5 worm cellular contexts compared by ENCODE assay signal in the genomic region with DNA sequence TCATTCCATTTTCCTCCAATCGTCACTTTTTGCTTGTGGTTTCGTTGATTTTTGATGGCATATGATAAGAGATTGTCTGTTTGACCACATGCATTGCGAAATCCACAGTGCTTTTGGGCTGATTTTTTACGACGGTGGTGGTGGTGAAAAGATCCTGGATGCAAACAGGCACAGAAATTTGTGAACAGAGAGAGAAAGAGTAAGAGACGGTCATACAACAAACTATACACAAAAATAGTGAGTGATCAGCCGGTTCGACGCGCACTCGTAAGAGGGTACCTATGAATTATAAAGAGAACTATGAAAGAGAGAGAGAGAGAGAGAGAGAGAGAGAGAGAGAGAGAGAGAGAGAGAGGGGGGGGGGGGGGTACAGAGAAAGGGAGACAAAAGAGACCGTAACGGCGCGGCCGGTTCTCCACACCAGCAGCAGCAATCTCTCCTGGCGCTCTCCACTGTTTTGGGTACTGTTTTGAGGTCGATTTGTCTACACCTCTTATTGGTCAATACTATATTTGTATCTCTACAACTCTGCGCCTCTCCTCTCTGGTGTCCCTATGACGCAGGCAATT.
A peak's percentile ranks its signal among the peaks of the same experiment; 100 is the strongest.
TF ChIP-seq lines count a peak whose summit lies in the region.

No protein-coding gene starts in this region.

TF ChIP-seq in whole organism, L1 larva, 84 proteins besides CTCF, POLR2A, EP300 and RAD21 (continues in another document):
- TF ChIP-seq elt-3 (tag; optimal IDR thresholded peaks at IDR 0.05; lab: Kevin White, UChicago) (peak in 5 of 6 experiments; percentile 36 to 92 (median 65)), nhr-19 (GFP tag; conservative IDR thresholded peaks at IDR 0.05; lab: Robert Waterston, UW) (peak; percentile 72), sup-37 (GFP tag; optimal IDR thresholded peaks at IDR 0.05; lab: Kevin White, UChicago) (peak; percentile 56), fkh-4 (tag; optimal IDR thresholded peaks at IDR 0.05; lab: Kevin White, UChicago; ENCODE audit: borderline replicate concordance) (no peak), mep-1 (tag; optimal IDR thresholded peaks at IDR 0.05; lab: Kevin White, UChicago) (no peak), hlh-17 (GFP tag; optimal IDR thresholded peaks at IDR 0.05; lab: Kevin White, UChicago; ENCODE audit: borderline replicate concordance) (no peak), lsy-2 (tag; optimal IDR thresholded peaks at IDR 0.05; lab: Kevin White, UChicago) (peak; percentile 7 to 45), Y116A8C.19 (tag; optimal IDR thresholded peaks at IDR 0.05; lab: Kevin White, UChicago; ENCODE audit: borderline replicate concordance) (no peak), C16A3.4 (tag; optimal IDR thresholded peaks at IDR 0.05; lab: Kevin White, UChicago) (no peak), unc-98 (GFP tag; IDR thresholded peaks at IDR 0.05; lab: Robert Waterston, UW) (no peak), pax-3 (tag; optimal IDR thresholded peaks at IDR 0.05; lab: Kevin White, UChicago) (peak; percentile 36), grh-1 (GFP tag; IDR thresholded peaks at IDR 0.05; lab: Robert Waterston, UW) (peak; percentile 90), dpl-1 (GFP tag; optimal IDR thresholded peaks at IDR 0.05; lab: Kevin White, UChicago) (peak in 2 of 3 experiments; percentile 8 to 15), sox-4 (tag; optimal IDR thresholded peaks at IDR 0.05; lab: Kevin White, UChicago) (no peak), lir-3 (tag; optimal IDR thresholded peaks at IDR 0.05; lab: Kevin White, UChicago; ENCODE audit: poor library complexity) (no peak), snpc-4 (tag; optimal IDR thresholded peaks at IDR 0.05; lab: Kevin White, UChicago) (peak; percentile 1)

TF ChIP-seq in whole organism, L3 larva, 47 proteins besides CTCF, POLR2A, EP300 and RAD21 (continues in another document):
- TF ChIP-seq nhr-43 (tag; optimal IDR thresholded peaks at IDR 0.05; lab: Kevin White, UChicago; ENCODE audit: poor library complexity, severe bottlenecking) = peak; percentile 89
- TF ChIP-seq ceh-28 (tag; optimal IDR thresholded peaks at IDR 0.05; lab: Kevin White, UChicago) = peak; percentile 45
- TF ChIP-seq nhr-23 (tag; optimal IDR thresholded peaks at IDR 0.05; lab: Kevin White, UChicago) = peak; percentile 77
- peak; percentile 25 for TF ChIP-seq pqm-1 (tag; optimal IDR thresholded peaks at IDR 0.05; lab: Kevin White, UChicago)
- TF ChIP-seq nfya-1 (tag; optimal IDR thresholded peaks at IDR 0.05; lab: Kevin White, UChicago; ENCODE audit: insufficient read depth) = peak; percentile 21
- TF ChIP-seq ZK546.5 (tag; optimal IDR thresholded peaks at IDR 0.05; lab: Kevin White, UChicago) = no peak
- TF ChIP-seq R02D3.7 (tag; optimal IDR thresholded peaks at IDR 0.05; lab: Kevin White, UChicago) = peak; percentile 6
- peak; percentile 82 for TF ChIP-seq jun-1 (tag; optimal IDR thresholded peaks at IDR 0.05; lab: Kevin White, UChicago)
- TF ChIP-seq mml-1 (tag; optimal IDR thresholded peaks at IDR 0.05; lab: Kevin White, UChicago) = no peak
- peak; percentile 74 for TF ChIP-seq pha-4 (tag; optimal IDR thresholded peaks at IDR 0.05; lab: Kevin White, UChicago)
- peak; percentile 83 for TF ChIP-seq lsy-12 (tag; optimal IDR thresholded peaks at IDR 0.05; lab: Kevin White, UChicago)
- TF ChIP-seq fos-1 (tag; optimal IDR thresholded peaks at IDR 0.05; lab: Kevin White, UChicago) = peak; percentile 8
- TF ChIP-seq ceh-16 (tag; optimal IDR thresholded peaks at IDR 0.05; lab: Kevin White, UChicago) = no peak
- TF ChIP-seq elt-3 (tag; optimal IDR thresholded peaks at IDR 0.05; lab: Kevin White, UChicago) = peak in 2 of 3 experiments; percentile 46 to 94
- peak; percentile 33 for TF ChIP-seq elt-1 (tag; optimal IDR thresholded peaks at IDR 0.05; lab: Kevin White, UChicago)
- TF ChIP-seq tbx-2 (tag; optimal IDR thresholded peaks at IDR 0.05; lab: Kevin White, UChicago) = peak; percentile 45
- peak; percentile 80 for TF ChIP-seq elt-2 (tag; optimal IDR thresholded peaks at IDR 0.05; lab: Kevin White, UChicago)

TF ChIP-seq in whole organism, early embryonic, 17 proteins besides CTCF, POLR2A, EP300 and RAD21:
- TF ChIP-seq hmg-4 (GFP tag; optimal IDR thresholded peaks at IDR 0.05; lab: Kevin White, UChicago) = peak; percentile 42
- no peak for TF ChIP-seq scrt-1 (GFP tag; IDR thresholded peaks at IDR 0.05; lab: Robert Waterston, UW)
- peak; percentile 29 for TF ChIP-seq ceh-36 (tag; optimal IDR thresholded peaks at IDR 0.05; lab: Kevin White, UChicago)

TF ChIP-seq in whole organism, midembryonic, 9 proteins besides CTCF, POLR2A, EP300 and RAD21:
- TF ChIP-seq flt-1 (GFP tag; IDR thresholded peaks at IDR 0.05; lab: Robert Waterston, UW) (no peak), cog-1 (tag; optimal IDR thresholded peaks at IDR 0.05; lab: Kevin White, UChicago) (peak; percentile 6)

TF ChIP-seq in whole organism, young adult, 124 proteins besides CTCF, POLR2A, EP300 and RAD21 (continues in another document):
- no peak for TF ChIP-seq F33H1.4 (GFP tag; IDR thresholded peaks at IDR 0.05; lab: Robert Waterston, UW)
- TF ChIP-seq hsf-1 (GFP tag; IDR thresholded peaks at IDR 0.05; lab: Robert Waterston, UW) = no peak
- no peak for TF ChIP-seq Y53G8AR.9 (GFP tag; conservative IDR thresholded peaks at IDR 0.05; lab: Robert Waterston, UW)
- TF ChIP-seq attf-5 (GFP tag; optimal IDR thresholded peaks at IDR 0.05; lab: Kevin White, UChicago) = peak; percentile 11
- no peak for TF ChIP-seq ztf-3 (GFP tag; optimal IDR thresholded peaks at IDR 0.05; lab: Kevin White, UChicago)
- no peak for TF ChIP-seq nhr-90 (tag; optimal IDR thresholded peaks at IDR 0.05; lab: Kevin White, UChicago)
- TF ChIP-seq ztf-22 (GFP tag; optimal IDR thresholded peaks at IDR 0.05; lab: Kevin White, UChicago) = peak; percentile 10
- TF ChIP-seq attf-6 (GFP tag; IDR thresholded peaks at IDR 0.05; lab: Robert Waterston, UW) = no peak
- no peak for TF ChIP-seq attf-3 (GFP tag; conservative IDR thresholded peaks at IDR 0.05; lab: Robert Waterston, UW)
- no peak for TF ChIP-seq die-1 (tag; optimal IDR thresholded peaks at IDR 0.05; lab: Kevin White, UChicago)
- TF ChIP-seq nfya-2 (GFP tag; IDR thresholded peaks at IDR 0.05; lab: Robert Waterston, UW) = no peak
- TF ChIP-seq hmg-1.2 (GFP tag; IDR thresholded peaks at IDR 0.05; lab: Robert Waterston, UW) = peak; percentile 83
- peak; percentile 9 for TF ChIP-seq tlf-1 (GFP tag; optimal IDR thresholded peaks at IDR 0.05; lab: Kevin White, UChicago)
- no peak for TF ChIP-seq bed-1 (GFP tag; IDR thresholded peaks at IDR 0.05; lab: Robert Waterston, UW)
- no peak for TF ChIP-seq C17E4.6 (GFP tag; IDR thresholded peaks at IDR 0.05; lab: Robert Waterston, UW)
- peak; percentile 18 for TF ChIP-seq ZK185.1 (tag; optimal IDR thresholded peaks at IDR 0.05; lab: Kevin White, UChicago; ENCODE audit: poor library complexity, severe bottlenecking)
- TF ChIP-seq F57A8.1 (GFP tag; optimal IDR thresholded peaks at IDR 0.05; lab: Kevin White, UChicago) = no peak
- TF ChIP-seq somi-1 (GFP tag; optimal IDR thresholded peaks at IDR 0.05; lab: Kevin White, UChicago) = peak; percentile 25
- no peak for TF ChIP-seq Y79H2A.3 (GFP tag; conservative IDR thresholded peaks at IDR 0.05; lab: Robert Waterston, UW)
- TF ChIP-seq F55B11.4 (tag; optimal IDR thresholded peaks at IDR 0.05; lab: Kevin White, UChicago; ENCODE audit: borderline replicate concordance, insufficient read depth) = no peak
- TF ChIP-seq ceh-58 (GFP tag; IDR thresholded peaks at IDR 0.05; lab: Robert Waterston, UW) = no peak
- peak; percentile 82 for TF ChIP-seq B0336.3 (GFP tag; IDR thresholded peaks at IDR 0.05; lab: Robert Waterston, UW)
- no peak for TF ChIP-seq mxl-1 (tag; optimal IDR thresholded peaks at IDR 0.05; lab: Kevin White, UChicago)
- TF ChIP-seq egrh-3 (GFP tag; IDR thresholded peaks at IDR 0.05; lab: Robert Waterston, UW) = peak; percentile 94
- TF ChIP-seq hmg-20 (GFP tag; IDR thresholded peaks at IDR 0.05; lab: Robert Waterston, UW) = no peak
- TF ChIP-seq aptf-3 (GFP tag; IDR thresholded peaks at IDR 0.05; lab: Robert Waterston, UW) = no peak
- peak; percentile 91 for TF ChIP-seq cebp-1 (GFP tag; IDR thresholded peaks at IDR 0.05; lab: Robert Waterston, UW)
- peak; percentile 97 for TF ChIP-seq cebp-1 (tag; optimal IDR thresholded peaks at IDR 0.05; lab: Kevin White, UChicago)
- no peak for TF ChIP-seq Y67H2A.10 (GFP tag; conservative IDR thresholded peaks at IDR 0.05; lab: Robert Waterston, UW)
- no peak for TF ChIP-seq efl-1 (GFP tag; optimal IDR thresholded peaks at IDR 0.05; lab: Kevin White, UChicago)
- TF ChIP-seq rcor-1 (GFP tag; IDR thresholded peaks at IDR 0.05; lab: Robert Waterston, UW) = no peak
- TF ChIP-seq snpc-4 (GFP tag; optimal IDR thresholded peaks at IDR 0.05; lab: Kevin White, UChicago) = no peak
- TF ChIP-seq snpc-4 (tag; optimal IDR thresholded peaks at IDR 0.05; lab: Kevin White, UChicago) = no peak
- TF ChIP-seq ama-1 (optimal IDR thresholded peaks at IDR 0.05; lab: Kevin White, UChicago) = no peak
- no peak for TF ChIP-seq ama-1 (GFP tag; optimal IDR thresholded peaks at IDR 0.05; lab: Kevin White, UChicago)
- TF ChIP-seq lsl-1 (GFP tag; optimal IDR thresholded peaks at IDR 0.05; lab: Kevin White, UChicago) = no peak
- TF ChIP-seq egl-18 (GFP tag; IDR thresholded peaks at IDR 0.05; lab: Robert Waterston, UW) = no peak
- TF ChIP-seq T07F8.4 (tag; optimal IDR thresholded peaks at IDR 0.05; lab: Kevin White, UChicago) = no peak
- no peak for TF ChIP-seq ztf-6 (GFP tag; IDR thresholded peaks at IDR 0.05; lab: Robert Waterston, UW)
- TF ChIP-seq snpc-1.1 (tag; optimal IDR thresholded peaks at IDR 0.05; lab: Kevin White, UChicago; ENCODE audit: insufficient read depth) = no peak
- no peak for TF ChIP-seq ekl-4 (GFP tag; IDR thresholded peaks at IDR 0.05; lab: Robert Waterston, UW)
- no peak for TF ChIP-seq F39B2.1 (GFP tag; IDR thresholded peaks at IDR 0.05; lab: Robert Waterston, UW)
- TF ChIP-seq sdz-38 (tag; optimal IDR thresholded peaks at IDR 0.05; lab: Kevin White, UChicago) = no peak
- peak; percentile 68 for TF ChIP-seq atf-7 (tag; optimal IDR thresholded peaks at IDR 0.05; lab: Kevin White, UChicago)
- 0 out of 2 replicates have a peak, but pooled peaks have one; percentile 18 for TF ChIP-seq nfyb-1 (GFP tag; IDR thresholded peaks at IDR 0.05; lab: Robert Waterston, UW)
- TF ChIP-seq lag-1 (GFP tag; IDR thresholded peaks at IDR 0.05; lab: Robert Waterston, UW) = no peak
- TF ChIP-seq tbp1 (GFP tag; optimal IDR thresholded peaks at IDR 0.05; lab: Kevin White, UChicago) = no peak
- TF ChIP-seq xnd-1 (tag; optimal IDR thresholded peaks at IDR 0.05; lab: Kevin White, UChicago) = no peak
- TF ChIP-seq sea-2 (GFP tag; IDR thresholded peaks at IDR 0.05; lab: Robert Waterston, UW) = no peak
- no peak for TF ChIP-seq fkh-3 (tag; optimal IDR thresholded peaks at IDR 0.05; lab: Kevin White, UChicago)
- TF ChIP-seq Y56A3A.18 (GFP tag; IDR thresholded peaks at IDR 0.05; lab: Robert Waterston, UW) = no peak
